Fruit fly (Drosophila melanogaster) whole organism, wandering third instar larva: ENCODE results near the gene Atg17.
A peak's percentile ranks its signal among the peaks of the same experiment; 100 is the strongest.

Experiments
- Abd-B ChIP-seq: fragments of >200 bp; optimal IDR thresholded peaks from 2 replicates; lab custom pipeline; 2017; ENCODE audit warnings: missing biosample characterization, missing genetic modification characterization
- CG32264 ChIP-seq: fragments of 200-800 bp; sonication (Bioruptor generic); optimal IDR thresholded peaks from 2 replicates; lab custom pipeline; 2016; ENCODE audit warnings: missing biosample characterization, missing genetic modification characterization
- CG9705 ChIP-seq: fragments of 200-800 bp; sonication (Bioruptor generic); optimal IDR thresholded peaks from 2 replicates; lab custom pipeline; 2018; ENCODE audit warnings: missing biosample characterization, mild to moderate bottlenecking, missing genetic modification characterization
- CrebA ChIP-seq: fragments of 200-800 bp; sonication (Bioruptor generic); optimal IDR thresholded peaks from 2 replicates; lab custom pipeline; 2016; ENCODE audit warnings: missing biosample characterization, mild to moderate bottlenecking, missing genetic modification characterization, borderline replicate concordance
- Dfd ChIP-seq: fragments of >200 bp; optimal IDR thresholded peaks from 2 replicates; lab custom pipeline; 2017; ENCODE audit warnings: missing biosample characterization, missing genetic modification characterization
- Dif ChIP-seq: fragments of 200-275, 200-300 bp; sonication (Bioruptor generic); optimal IDR thresholded peaks from 2 replicates; lab custom pipeline; 2018; ENCODE audit warnings: missing biosample characterization, missing genetic modification characterization; ENCODE audit not compliant: partially characterized antibody
- GATAd ChIP-seq: sonication (Bioruptor generic); optimal IDR thresholded peaks from 2 replicates; lab custom pipeline; 2016; ENCODE audit warnings: missing biosample characterization, missing genetic modification characterization
- HLH106 ChIP-seq: fragments of 200-800 bp; optimal IDR thresholded peaks from 3 replicates; lab custom pipeline; 2019; ENCODE audit warnings: missing biosample characterization, mild to moderate bottlenecking, missing genetic modification characterization, moderate library complexity
- Hnf4 ChIP-seq: fragments of 200-800 bp; sonication (Bioruptor generic); optimal IDR thresholded peaks from 2 replicates; lab custom pipeline; 2016; ENCODE audit warnings: missing biosample characterization, mild to moderate bottlenecking, missing genetic modification characterization
- Hr78 ChIP-seq: fragments of >200 bp; optimal IDR thresholded peaks from 2 replicates; lab custom pipeline; 2017; ENCODE audit warnings: missing biosample characterization, missing genetic modification characterization
- Hr83 ChIP-seq: fragments of 200-300 bp; sonication (Bioruptor generic); optimal IDR thresholded peaks from 2 replicates; lab custom pipeline; 2016; ENCODE audit warnings: missing biosample characterization, mild to moderate bottlenecking, missing genetic modification characterization, moderate library complexity; ENCODE audit not compliant: poor library complexity, severe bottlenecking
- Jra ChIP-seq: sonication (Bioruptor generic); optimal IDR thresholded peaks from 2 replicates; lab custom pipeline; 2016; ENCODE audit warnings: missing biosample characterization, missing genetic modification characterization
- Mio ChIP-seq: sonication (Bioruptor generic); optimal IDR thresholded peaks from 2 replicates; lab custom pipeline; 2016; ENCODE audit warnings: missing biosample characterization, missing genetic modification characterization
- Myc ChIP-seq: fragments of >200 bp; optimal IDR thresholded peaks from 2 replicates; lab custom pipeline; 2017
- N ChIP-seq: fragments of >200 bp; optimal IDR thresholded peaks from 2 replicates; lab custom pipeline; 2018; ENCODE audit warnings: missing biosample characterization, missing external identifiers, missing genetic modification characterization
- OdsH ChIP-seq: fragments of 200-800 bp; sonication (Bioruptor generic); optimal IDR thresholded peaks from 2 replicates; lab custom pipeline; 2016; ENCODE audit warnings: missing biosample characterization, mild to moderate bottlenecking, missing genetic modification characterization
- Rel ChIP-seq, 2 experiments: fragments of 200-800 bp; sonication (Bioruptor generic) in 1 of 2; optimal IDR thresholded peaks; 2 replicates in 1 of 2; 3 replicates in 1 of 2; lab custom pipeline; 2016 to 2019; ENCODE audit warnings: mild to moderate bottlenecking in 2 of 2, missing biosample characterization in 2 of 2, missing genetic modification characterization in 2 of 2, moderate library complexity in 1 of 2
- Sp1 ChIP-seq: fragments of 200-800 bp; sonication (Bioruptor generic); optimal IDR thresholded peaks from 3 replicates; lab custom pipeline; 2019; ENCODE audit warnings: missing biosample characterization, mild to moderate bottlenecking, missing genetic modification characterization, moderate library complexity
- Vsx2 ChIP-seq: fragments of 200-300, 225-300 bp; sonication (Bioruptor generic); optimal IDR thresholded peaks from 2 replicates; lab custom pipeline; 2018; ENCODE audit warnings: missing biosample characterization, missing genetic modification characterization; ENCODE audit not compliant: partially characterized antibody
- br ChIP-seq: fragments of 200-800 bp; sonication (Bioruptor generic); optimal IDR thresholded peaks from 2 replicates; lab custom pipeline; 2016; ENCODE audit warnings: missing biosample characterization, missing genetic modification characterization
- brk ChIP-seq: fragments of 200-800 bp; sonication (Bioruptor generic); optimal IDR thresholded peaks from 2 replicates; lab custom pipeline; 2016; ENCODE audit warnings: missing biosample characterization, mild to moderate bottlenecking, missing genetic modification characterization
- dl ChIP-seq, 2 experiments: fragments of 175-275, 200-275 bp in 1 of 2; fragments of 200-275 bp in 1 of 2; sonication (Bioruptor generic); optimal IDR thresholded peaks; lab custom pipeline; 2018; ENCODE audit warnings: mild to moderate bottlenecking in 2 of 2, missing biosample characterization in 2 of 2, missing genetic modification characterization in 2 of 2, moderate library complexity in 2 of 2; ENCODE audit not compliant: partially characterized antibody in 2 of 2, insufficient read depth in 1 of 2
- dmrt93B ChIP-seq: fragments of 200-800 bp; sonication (Bioruptor generic); optimal IDR thresholded peaks from 2 replicates; lab custom pipeline; 2018; ENCODE audit warnings: missing biosample characterization, mild to moderate bottlenecking, missing genetic modification characterization
- dsf ChIP-seq: sonication (Bioruptor generic); optimal IDR thresholded peaks from 2 replicates; lab custom pipeline; 2016; ENCODE audit warnings: missing biosample characterization, missing genetic modification characterization, borderline replicate concordance
- ey ChIP-seq: fragments of 200-800 bp; sonication (Bioruptor generic); optimal IDR thresholded peaks from 2 replicates; lab custom pipeline; 2016; ENCODE audit warnings: missing biosample characterization, missing genetic modification characterization
- foxo ChIP-seq, 2 experiments: fragments of 200-800 bp; sonication (Bioruptor generic); optimal IDR thresholded peaks; 2 replicates in 1 of 2; 3 replicates in 1 of 2; lab custom pipeline; 2016 to 2017; ENCODE audit warnings: missing biosample characterization in 2 of 2, missing genetic modification characterization in 2 of 2
- fru ChIP-seq: fragments of 200-800 bp; sonication (Bioruptor generic); optimal IDR thresholded peaks from 3 replicates; lab custom pipeline; 2016; ENCODE audit warnings: missing biosample characterization, mild to moderate bottlenecking, missing genetic modification characterization
- h ChIP-seq: fragments of 200-800 bp; sonication (Bioruptor generic); optimal IDR thresholded peaks from 3 replicates; lab custom pipeline; 2016; ENCODE audit warnings: missing biosample characterization, mild to moderate bottlenecking, missing genetic modification characterization
- jim ChIP-seq: fragments of 175-275, 200-325 bp; sonication (Bioruptor generic); optimal IDR thresholded peaks from 2 replicates; lab custom pipeline; 2016; ENCODE audit warnings: missing biosample characterization, mild to moderate bottlenecking, missing genetic modification characterization
- lola ChIP-seq: fragments of >200 bp; optimal IDR thresholded peaks from 2 replicates; lab custom pipeline; 2017; ENCODE audit warnings: missing biosample characterization, missing genetic modification characterization
- pan ChIP-seq: fragments of >200 bp; optimal IDR thresholded peaks from 2 replicates; lab custom pipeline; 2017
- psq ChIP-seq: fragments of 200-800 bp; sonication (Bioruptor generic); optimal IDR thresholded peaks from 3 replicates; lab custom pipeline; 2017; ENCODE audit warnings: missing biosample characterization, mild to moderate bottlenecking, missing genetic modification characterization, moderate library complexity
- rgr ChIP-seq: fragments of 200-800 bp; sonication (Bioruptor generic); optimal IDR thresholded peaks from 3 replicates; lab custom pipeline; 2016; ENCODE audit warnings: missing biosample characterization, mild to moderate bottlenecking, missing genetic modification characterization
- sage ChIP-seq: fragments of 200-800 bp; sonication (Bioruptor generic); optimal IDR thresholded peaks from 2 replicates; lab custom pipeline; 2016; ENCODE audit warnings: missing biosample characterization, mild to moderate bottlenecking, missing genetic modification characterization
- sv ChIP-seq: fragments of 200-800 bp; sonication (Bioruptor generic); optimal IDR thresholded peaks from 3 replicates; lab custom pipeline; 2016; ENCODE audit warnings: missing biosample characterization, missing genetic modification characterization
- tai ChIP-seq: sonication (Bioruptor generic); optimal IDR thresholded peaks from 2 replicates; lab custom pipeline; 2016; ENCODE audit warnings: missing biosample characterization, missing genetic modification characterization
- usp ChIP-seq: fragments of >200 bp; optimal IDR thresholded peaks from 2 replicates; lab custom pipeline; 2017; ENCODE audit warnings: missing biosample characterization, missing genetic modification characterization
- woc ChIP-seq: sonication (Bioruptor generic); optimal IDR thresholded peaks from 2 replicates; lab custom pipeline; 2016; ENCODE audit warnings: missing biosample characterization, mild to moderate bottlenecking, missing genetic modification characterization

Atg17 gene

DNA sequence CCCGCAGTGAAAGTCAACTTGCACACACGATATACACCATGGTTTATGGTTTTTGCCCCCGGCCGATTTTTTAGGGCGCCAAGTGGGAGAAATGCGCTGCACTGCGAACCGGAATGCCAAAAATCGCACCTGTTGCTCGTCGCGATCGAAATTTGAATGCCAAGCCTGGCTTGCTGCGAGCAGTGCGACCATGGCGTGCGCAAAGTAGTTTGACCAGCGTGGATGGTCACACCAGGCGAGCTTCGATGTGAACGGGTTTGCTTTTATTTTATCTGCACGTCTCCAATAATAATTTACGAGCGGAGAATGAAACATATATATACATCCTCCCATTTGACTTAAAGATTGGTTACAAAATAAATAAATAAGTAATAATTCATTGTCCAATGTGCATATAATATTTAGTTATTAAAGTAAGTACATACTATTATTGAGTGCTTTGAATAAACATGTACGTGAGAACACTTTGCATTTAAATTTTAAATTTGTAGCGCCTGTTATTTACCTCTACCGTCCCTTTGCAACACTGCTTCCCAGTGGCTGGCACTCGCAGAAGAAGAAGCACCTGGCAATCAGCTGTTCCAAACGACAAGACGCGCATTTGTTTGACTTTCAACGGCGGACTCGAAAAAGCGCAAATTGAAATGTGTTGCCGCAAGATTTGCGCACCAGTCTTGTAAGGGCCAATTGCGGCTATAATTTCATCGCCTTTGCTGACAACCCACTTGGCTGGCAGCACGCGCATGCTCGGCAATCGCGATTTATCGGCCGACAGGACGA is 15.9 kb downstream of the Atg17 start, which contains the start of the genes Rab23 and plx:
TSS of gene Rab23 (minus strand) at position 166 of the 780 bp plus-strand sequence.
TSS of gene plx (plus strand) at position 587 of the 780 bp plus-strand sequence.
- TF ChIP-seq woc (GFP tag; lab: Kevin White, UChicago): no peak
- TF ChIP-seq ey (GFP tag; lab: Kevin White, UChicago): no peak
- TF ChIP-seq dl (GFP tag; optimal IDR thresholded peaks at IDR 0.05; lab: Kevin White, UChicago; ENCODE audit: insufficient read depth in 1 of 2, partially characterized antibody in 2 of 2): no peak
- no peak for TF ChIP-seq pan
- no peak for TF ChIP-seq Abd-B (GFP tag; lab: Kevin White, UChicago)
- peak; percentile 31 for TF ChIP-seq tai
- no peak for TF ChIP-seq sage (GFP tag; lab: Kevin White, UChicago)
- no peak for TF ChIP-seq usp (GFP tag; lab: Kevin White, UChicago)
- TF ChIP-seq Vsx2: no peak
- no peak for TF ChIP-seq Hr83 (GFP tag; lab: Kevin White, UChicago)
- peak; percentile 51 for TF ChIP-seq Dif (GFP tag; lab: Kevin White, UChicago)
- no peak for TF ChIP-seq sv (GFP tag; lab: Kevin White, UChicago)
- no peak for TF ChIP-seq brk (GFP tag; lab: Kevin White, UChicago)
- TF ChIP-seq CG32264 (GFP tag; lab: Kevin White, UChicago): no peak
- TF ChIP-seq fru (GFP tag; lab: Kevin White, UChicago): no peak
- TF ChIP-seq HLH106 (tag; lab: Kevin White, UChicago): peak; percentile 18
- TF ChIP-seq CrebA (GFP tag; lab: Kevin White, UChicago): no peak
- no peak for TF ChIP-seq lola (GFP tag; lab: Kevin White, UChicago)
- TF ChIP-seq dsf (GFP tag; lab: Kevin White, UChicago): no peak
- no peak for TF ChIP-seq N (GFP tag; lab: Kevin White, UChicago)
- peak; percentile 19 for TF ChIP-seq Jra (GFP tag; lab: Kevin White, UChicago)
- TF ChIP-seq CG9705 (GFP tag; lab: Kevin White, UChicago): no peak
- no peak for TF ChIP-seq psq (GFP tag; lab: Kevin White, UChicago)
- TF ChIP-seq Dfd (GFP tag; lab: Kevin White, UChicago): no peak
- no peak for TF ChIP-seq jim (GFP tag; lab: Kevin White, UChicago)
- TF ChIP-seq rgr: peak; percentile 39
- peak; percentile 54 for TF ChIP-seq Hnf4
- no peak for TF ChIP-seq br (GFP tag; lab: Kevin White, UChicago)
- peak; percentile 53 for TF ChIP-seq Myc (lab: Kevin White, UChicago)
- TF ChIP-seq h (GFP tag; lab: Kevin White, UChicago): peak; percentile 29
- peak in 1 of 2 experiments; percentile 28 for TF ChIP-seq foxo (GFP tag; optimal IDR thresholded peaks at IDR 0.05; lab: Kevin White, UChicago)
- no peak for TF ChIP-seq Rel (GFP tag; optimal IDR thresholded peaks at IDR 0.05; lab: Kevin White, UChicago)
- no peak for TF ChIP-seq Rel (tag; optimal IDR thresholded peaks at IDR 0.05; lab: Kevin White, UChicago)
- no peak for TF ChIP-seq Mio (GFP tag; lab: Kevin White, UChicago)
- TF ChIP-seq GATAd (GFP tag; lab: Kevin White, UChicago): no peak
- peak; percentile 4 for TF ChIP-seq OdsH

DNA sequence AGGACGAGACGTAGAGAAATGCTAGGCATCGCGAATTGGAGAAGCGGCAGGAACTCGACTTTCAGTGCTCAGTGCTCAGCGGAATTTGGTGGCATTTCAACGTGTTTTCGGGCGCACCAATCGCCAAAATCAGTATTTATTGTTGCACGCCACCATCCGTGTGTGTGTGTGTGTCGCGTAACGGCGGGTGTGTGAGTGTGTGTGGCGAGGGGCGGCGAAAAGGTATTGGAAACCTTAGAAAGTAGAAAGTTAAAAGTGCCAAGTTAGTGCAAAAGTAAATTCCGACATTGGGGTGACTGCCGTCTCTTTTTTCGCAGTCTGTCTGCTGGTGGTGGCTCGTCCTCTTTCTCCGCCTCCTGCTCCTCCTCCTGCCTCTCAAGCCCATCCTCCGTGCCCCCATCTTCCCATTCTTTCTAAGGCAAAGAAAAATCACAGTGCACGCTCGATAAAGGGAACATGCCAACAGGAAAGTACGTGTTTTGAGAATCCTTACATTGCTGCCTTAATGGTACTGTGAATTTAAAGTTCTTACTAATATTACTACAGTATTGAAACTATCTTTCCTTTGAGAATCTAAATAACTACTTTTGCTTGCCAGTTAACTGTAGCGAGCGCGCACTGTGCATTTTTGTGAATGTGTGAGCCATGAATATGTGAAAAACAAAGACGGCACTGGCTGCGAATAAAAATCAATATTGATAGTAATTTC is 16.7 kb downstream of the Atg17 start:
- TF ChIP-seq Hr78 (GFP tag; lab: Kevin White, UChicago) (no peak), fru (GFP tag; lab: Kevin White, UChicago) (peak; percentile 67), CG9705 (GFP tag; lab: Kevin White, UChicago) (no peak), Jra (GFP tag; lab: Kevin White, UChicago) (no peak), sv (GFP tag; lab: Kevin White, UChicago) (no peak), dmrt93B (no peak), Abd-B (GFP tag; lab: Kevin White, UChicago) (no peak), Dfd (GFP tag; lab: Kevin White, UChicago) (no peak), sage (GFP tag; lab: Kevin White, UChicago) (no peak), Dif (GFP tag; lab: Kevin White, UChicago) (no peak), Rel (GFP tag; optimal IDR thresholded peaks at IDR 0.05; lab: Kevin White, UChicago) (no peak), Rel (tag; optimal IDR thresholded peaks at IDR 0.05; lab: Kevin White, UChicago) (no peak), N (GFP tag; lab: Kevin White, UChicago) (no peak), Myc (lab: Kevin White, UChicago) (no peak), Mio (GFP tag; lab: Kevin White, UChicago) (no peak), CrebA (GFP tag; lab: Kevin White, UChicago) (no peak), CG32264 (GFP tag; lab: Kevin White, UChicago) (no peak), Hnf4 (peak; percentile 30), jim (GFP tag; lab: Kevin White, UChicago) (no peak), lola (GFP tag; lab: Kevin White, UChicago) (no peak), foxo (GFP tag; optimal IDR thresholded peaks at IDR 0.05; lab: Kevin White, UChicago) (peak in 1 of 2 experiments; percentile 63), GATAd (GFP tag; lab: Kevin White, UChicago) (no peak), pan (no peak), dl (GFP tag; optimal IDR thresholded peaks at IDR 0.05; lab: Kevin White, UChicago; ENCODE audit: insufficient read depth in 1 of 2, partially characterized antibody in 2 of 2) (no peak), Sp1 (peak; percentile 16), OdsH (peak; percentile 30), Hr83 (GFP tag; lab: Kevin White, UChicago) (no peak), ey (GFP tag; lab: Kevin White, UChicago) (peak; percentile 36), Vsx2 (no peak), br (GFP tag; lab: Kevin White, UChicago) (peak; percentile 40), rgr (peak; percentile 46), woc (GFP tag; lab: Kevin White, UChicago) (peak; percentile 51), dsf (GFP tag; lab: Kevin White, UChicago) (no peak), HLH106 (tag; lab: Kevin White, UChicago) (peak; percentile 51), usp (GFP tag; lab: Kevin White, UChicago) (no peak), tai (no peak), brk (GFP tag; lab: Kevin White, UChicago) (no peak)
